Fruit fly (Drosophila melanogaster): ENCODE results near the gene Mat89Ba.

dm6 chr3R:16230080-16230670, 42.0 kb downstream of the Mat89Ba start:
- TF ChIP-seq CG6163 (GFP tag; IDR thresholded peaks at IDR 0.05) = no peak
- no peak for TF ChIP-seq fd59A (GFP tag; optimal IDR thresholded peaks at IDR 0.05)
- TF ChIP-seq Hr39 (GFP tag; optimal IDR thresholded peaks at IDR 0.05) = no peak
- TF ChIP-seq acj6 (GFP tag; optimal IDR thresholded peaks at IDR 0.05) = no peak
